Worm (Caenorhabditis elegans) whole organism, midembryonic: ENCODE measurements around the gene F10C1.9.

ENCODE experiments used
- flt-1 ChIP-seq: fragments of 200-800 bp; sonication (Bioruptor generic); IDR thresholded peaks from 2 replicates; pipeline ENCODE4 v1.3.6; 2022; ENCODE audit warnings: missing genetic modification characterization, missing compliant biosample characterization
- med-1 ChIP-seq: sonication (generic microtip); optimal IDR thresholded peaks from 2 replicates; lab custom pipeline; 2017; ENCODE audit warnings: missing genetic modification characterization, mild to moderate bottlenecking, missing compliant biosample characterization, antibody characterized with exemption, missing genetic modification reagents; ENCODE audit not compliant: insufficient read depth
- ztf-23 ChIP-seq: fragments of 200-800 bp; sonication (Bioruptor generic); IDR thresholded peaks from 2 replicates; pipeline ENCODE4 v1.3.6; 2022; ENCODE audit warnings: missing genetic modification reagents, missing genetic modification characterization, missing compliant biosample characterization
- ztf-29 ChIP-seq: fragments of 200-800 bp; sonication (Bioruptor generic); IDR thresholded peaks from 2 replicates; pipeline ENCODE4 v1.3.6; 2022; ENCODE audit warnings: missing genetic modification reagents, missing genetic modification characterization, missing compliant biosample characterization

- TF ChIP-seq med-1 (GFP tag; lab: Kevin White, UChicago) (no peak), ztf-29 (GFP tag; lab: Robert Waterston, UW) (no peak), ztf-23 (GFP tag; lab: Robert Waterston, UW) (no peak), flt-1 (GFP tag; lab: Robert Waterston, UW) (no peak)
Measured at ce11 chrII:5747312-5747711, 2.2 kb upstream of the F10C1.9 start.
